Fruit fly (Drosophila melanogaster) whole organism, prepupa: ENCODE results near the gene CG32225.

Source experiments
- CG10669 ChIP-seq: fragments of 200-800 bp; sonication (Bioruptor generic); optimal IDR thresholded peaks from 3 replicates; lab custom pipeline; 2018; ENCODE audit warnings: missing biosample characterization, mild to moderate bottlenecking, missing genetic modification characterization, moderate library complexity
- Hr39 ChIP-seq: fragments of 200-800 bp; sonication (Bioruptor generic); optimal IDR thresholded peaks from 2 replicates; lab custom pipeline; 2016; ENCODE audit warnings: missing biosample characterization, missing genetic modification characterization
- Smox ChIP-seq: fragments of 200-800 bp; sonication (Bioruptor generic); optimal IDR thresholded peaks from 3 replicates; lab custom pipeline; 2016; ENCODE audit warnings: missing biosample characterization, missing genetic modification characterization

DNA sequence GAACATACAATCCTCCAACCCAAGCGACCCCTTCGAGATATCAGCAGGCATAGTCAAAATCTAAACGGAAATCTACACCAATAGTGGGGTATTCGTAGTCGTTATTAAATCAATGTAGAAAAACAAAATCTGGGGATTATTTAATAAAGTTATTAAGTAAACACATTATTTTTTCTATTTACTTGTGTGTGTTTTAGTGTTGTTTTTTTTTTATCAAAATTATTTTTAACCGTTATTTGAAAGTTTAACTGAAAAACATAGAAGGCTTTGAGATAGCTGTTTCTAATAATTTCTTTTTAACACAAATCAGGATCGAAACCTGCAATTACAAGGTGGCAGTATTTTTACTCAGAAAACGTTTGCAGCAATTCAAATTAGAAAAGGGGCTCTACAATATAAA is 3.3 kb upstream of the CG32225 start, which contains the start of gene polo:
- no peak for TF ChIP-seq Hr39
- no peak for TF ChIP-seq Smox (GFP tag; lab: Kevin White, UChicago)
- TF ChIP-seq CG10669 (GFP tag; lab: Kevin White, UChicago) = no peak
